Fruit fly (Drosophila melanogaster): Measurements from ENCODE around the gene CG32706.
A peak's percentile ranks its signal among the peaks of the same experiment; 100 is the strongest.

Gene CG32706

DNA sequence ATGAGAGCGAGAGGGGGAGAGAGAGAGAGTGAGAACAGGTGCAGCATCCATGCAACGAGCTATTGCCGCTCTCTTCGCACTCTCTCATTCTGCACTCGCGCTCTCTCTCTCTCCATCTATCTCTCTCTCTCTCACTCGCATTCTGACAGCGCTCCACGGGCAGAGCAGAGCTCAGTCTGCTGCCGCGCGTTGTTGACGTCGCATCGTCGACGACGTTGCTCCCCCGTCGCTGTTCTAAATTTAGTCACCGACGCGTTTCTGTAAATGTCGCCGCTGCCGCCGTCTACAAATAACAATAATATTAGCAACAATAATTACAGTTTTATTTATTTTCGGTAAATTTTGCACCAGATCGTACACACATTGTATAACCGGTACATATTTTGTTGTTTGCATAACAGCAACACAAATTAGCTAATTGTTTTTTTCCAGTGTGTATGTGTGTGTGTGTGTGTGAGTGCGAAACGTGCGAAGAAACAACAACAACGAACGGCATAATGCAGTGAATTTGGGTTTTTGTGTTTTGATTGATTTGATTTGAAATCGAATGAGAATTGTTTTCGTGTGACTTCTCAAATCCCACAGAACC lies 44.4 kb upstream of the CG32706 start (continued):
- no peak for TF ChIP-seq spab (GFP tag; optimal IDR thresholded peaks at IDR 0.05)
- TF ChIP-seq Eip75B (GFP tag; optimal IDR thresholded peaks at IDR 0.05): peak; percentile 59
- peak; percentile 44 for TF ChIP-seq esn (GFP tag; optimal IDR thresholded peaks at IDR 0.05)
- TF ChIP-seq pdm3 (GFP tag; optimal IDR thresholded peaks at IDR 0.05): peak; percentile 33
- no peak for TF ChIP-seq CG11902 (GFP tag; optimal IDR thresholded peaks at IDR 0.05)
- no peak for TF ChIP-seq Eip93F (GFP tag; optimal IDR thresholded peaks at IDR 0.05)
- TF ChIP-seq CG8119 (GFP tag; IDR thresholded peaks at IDR 0.05): no peak; the same call in 2 of the 3 replicates
- TF ChIP-seq CG6163 (GFP tag; IDR thresholded peaks at IDR 0.05): no peak; the same call in none of the 3 replicates
- no peak for TF ChIP-seq CG11294 (GFP tag; IDR thresholded peaks at IDR 0.05)
- TF ChIP-seq Eip78C (GFP tag): peak; percentile 79
- no peak for TF ChIP-seq CG3032 (tag; optimal IDR thresholded peaks at IDR 0.05)
- TF ChIP-seq CG6808 (GFP tag; optimal IDR thresholded peaks at IDR 0.05): no peak
- TF ChIP-seq CG6854 (GFP tag; optimal IDR thresholded peaks at IDR 0.05): peak; percentile 15
- TF ChIP-seq CG10631 (GFP tag; optimal IDR thresholded peaks at IDR 0.05): peak; percentile 35
- peak; percentile 34 for TF ChIP-seq Hr39 (GFP tag; optimal IDR thresholded peaks at IDR 0.05)
- no peak for TF ChIP-seq CG11762 (GFP tag; optimal IDR thresholded peaks at IDR 0.05; ENCODE audit: insufficient read depth)
- peak; percentile 48 for TF ChIP-seq topi (GFP tag; optimal IDR thresholded peaks at IDR 0.05)
- TF ChIP-seq OdsH (GFP tag; optimal IDR thresholded peaks at IDR 0.05): no peak
- TF ChIP-seq achi (GFP tag; optimal IDR thresholded peaks at IDR 0.05): peak; percentile 16
- TF ChIP-seq svp (GFP tag): peak; percentile 76
- peak; percentile 14 for TF ChIP-seq Sox14 (GFP tag; optimal IDR thresholded peaks at IDR 0.05)
- no peak for TF ChIP-seq CG4318 (GFP tag; optimal IDR thresholded peaks at IDR 0.05)
- no peak for TF ChIP-seq dac (GFP tag; optimal IDR thresholded peaks at IDR 0.05)
- TF ChIP-seq Sox102F (GFP tag; optimal IDR thresholded peaks at IDR 0.05): peak; percentile 55
- TF ChIP-seq net (GFP tag; optimal IDR thresholded peaks at IDR 0.05): no peak
- peak; percentile 16 for TF ChIP-seq CG16779 (tag; optimal IDR thresholded peaks at IDR 0.05)
- no peak for TF ChIP-seq Sox15 (GFP tag; optimal IDR thresholded peaks at IDR 0.05)
- TF ChIP-seq CG6792 (GFP tag; optimal IDR thresholded peaks at IDR 0.05): no peak
- TF ChIP-seq Smox (GFP tag; optimal IDR thresholded peaks at IDR 0.05): peak; percentile 42
- TF ChIP-seq vri (GFP tag; optimal IDR thresholded peaks at IDR 0.05): peak; percentile 75

- TF ChIP-seq Ets96B (tag; optimal IDR thresholded peaks at IDR 0.05) (no peak), CG10631 (GFP tag; optimal IDR thresholded peaks at IDR 0.05) (no peak), spab (GFP tag; optimal IDR thresholded peaks at IDR 0.05) (no peak), CG9139 (GFP tag; optimal IDR thresholded peaks at IDR 0.05) (no peak), eg (GFP tag; IDR thresholded peaks at IDR 0.05) (peak; percentile 75), CG8119 (GFP tag; IDR thresholded peaks at IDR 0.05) (peak; percentile 26; the same call in 1 of the 3 replicates), CG11902 (GFP tag; optimal IDR thresholded peaks at IDR 0.05) (no peak), Smox (GFP tag; optimal IDR thresholded peaks at IDR 0.05) (no peak), CG4318 (GFP tag; optimal IDR thresholded peaks at IDR 0.05) (no peak), CG7368 (GFP tag; optimal IDR thresholded peaks at IDR 0.05) (no peak), cyc (GFP tag; optimal IDR thresholded peaks at IDR 0.05) (no peak), CG6276 (GFP tag; optimal IDR thresholded peaks at IDR 0.05) (no peak), net (GFP tag; optimal IDR thresholded peaks at IDR 0.05) (no peak), CG15336 (GFP tag; IDR thresholded peaks at IDR 0.05) (peak; percentile 41), CG6163 (GFP tag; IDR thresholded peaks at IDR 0.05) (0 out of 3 replicates have a peak, but pooled peaks have one; percentile 27), CG31627 (GFP tag; optimal IDR thresholded peaks at IDR 0.05) (no peak), Ets21C (GFP tag; optimal IDR thresholded peaks at IDR 0.05) (no peak), acj6 (GFP tag; optimal IDR thresholded peaks at IDR 0.05) (no peak)
Measured at dm6 chrX:9043711-9044505, 43.0 kb upstream of the CG32706 start.

Measured in whole organism, prepupa.